Fruit fly (Drosophila melanogaster) ovary, adult (tissue): Measurements from ENCODE around the gene nej.
A peak's percentile ranks its signal among the peaks of the same experiment; 100 is the strongest.

ENCODE experiments used
- CG17801 ChIP-seq: fragments of 200-800 bp; optimal IDR thresholded peaks from 2 replicates; lab custom pipeline; 2019; ENCODE audit warnings: missing biosample characterization, mild to moderate bottlenecking, missing genetic modification characterization, moderate library complexity; ENCODE audit not compliant: partially characterized antibody

nej gene

DNA sequence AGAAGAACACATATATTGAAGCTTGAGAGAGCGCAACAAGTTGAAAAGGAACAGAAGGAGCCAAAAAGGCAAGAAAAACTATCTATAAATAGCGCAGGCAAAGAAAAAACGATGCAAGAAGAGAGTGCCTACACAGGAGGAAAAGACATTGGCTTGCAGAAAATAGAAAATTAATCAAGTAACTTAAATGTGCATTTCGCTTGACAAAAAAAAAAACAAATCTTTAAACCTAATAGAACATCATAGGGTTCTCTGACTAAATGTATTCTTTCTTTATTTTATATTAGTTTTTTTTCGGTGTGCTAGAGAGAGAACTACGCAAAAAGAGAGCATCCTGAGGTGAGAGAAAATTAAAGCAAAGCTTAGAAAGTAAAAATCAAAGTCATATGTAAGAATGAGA lies 36.8 kb downstream of the nej start:
- peak; percentile 76 for TF ChIP-seq CG17801 (GFP tag; lab: Kevin White, UChicago)

DNA sequence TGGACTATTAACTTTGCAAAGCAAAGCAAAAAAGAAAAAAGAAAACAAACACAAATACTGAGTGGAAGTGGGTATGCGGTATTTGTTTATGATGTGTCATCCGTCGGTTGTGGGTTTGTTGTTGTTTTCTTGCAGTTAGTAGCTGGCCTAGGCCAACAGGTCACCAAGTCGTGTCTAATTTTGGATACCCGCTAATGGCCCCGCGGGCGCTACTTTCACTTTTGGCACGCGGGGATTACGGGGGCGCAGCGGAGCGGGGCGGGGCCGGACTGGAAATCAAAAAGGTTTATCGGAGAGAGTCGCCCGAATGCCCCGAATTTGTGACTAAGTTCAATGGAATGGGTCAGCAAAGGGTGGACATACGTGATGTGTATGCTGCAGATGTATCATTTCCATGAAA lies 39.8 kb downstream of the nej start:
- TF ChIP-seq CG17801 (GFP tag; lab: Kevin White, UChicago): no peak

DNA sequence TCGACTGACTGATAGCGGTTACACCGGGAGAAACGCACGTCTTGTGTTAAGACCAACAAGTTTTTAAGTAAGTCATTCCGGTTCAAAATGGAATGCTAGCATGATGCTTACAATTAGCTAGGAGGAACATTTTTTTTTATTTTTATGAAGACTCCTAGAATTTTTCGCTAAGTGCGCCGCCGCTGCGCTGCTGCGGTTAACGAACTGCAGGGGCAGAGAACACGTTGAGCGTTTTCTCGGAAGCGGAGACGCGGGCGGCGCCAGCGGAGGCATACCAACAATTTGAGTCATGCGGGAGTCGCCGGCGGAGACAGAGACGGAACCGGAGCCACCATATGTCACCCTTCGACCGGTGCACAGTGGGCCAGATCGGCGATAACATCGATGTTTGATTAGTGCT lies 40.8 kb downstream of the nej start:
- peak; percentile 98 for TF ChIP-seq CG17801 (GFP tag; lab: Kevin White, UChicago)

DNA sequence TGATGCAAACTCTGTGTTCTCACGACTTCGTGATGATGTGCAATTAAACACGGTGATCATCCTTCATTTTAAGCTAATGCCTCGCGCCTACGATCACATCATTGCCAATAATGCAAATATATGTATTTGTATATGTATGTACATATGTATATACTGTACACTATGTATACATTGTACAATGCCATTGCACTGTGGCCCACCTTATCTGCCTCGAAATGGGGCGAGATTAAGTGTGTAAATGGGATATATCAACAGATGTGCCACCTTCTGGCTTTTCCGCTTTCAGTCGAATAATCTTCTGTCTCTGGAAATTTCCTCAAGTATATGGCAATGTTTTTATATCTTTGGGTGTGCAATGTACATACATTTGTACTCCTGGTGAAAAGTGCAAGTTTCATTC lies 42.0 kb downstream of the nej start:
- no peak for TF ChIP-seq CG17801 (GFP tag; lab: Kevin White, UChicago)

DNA sequence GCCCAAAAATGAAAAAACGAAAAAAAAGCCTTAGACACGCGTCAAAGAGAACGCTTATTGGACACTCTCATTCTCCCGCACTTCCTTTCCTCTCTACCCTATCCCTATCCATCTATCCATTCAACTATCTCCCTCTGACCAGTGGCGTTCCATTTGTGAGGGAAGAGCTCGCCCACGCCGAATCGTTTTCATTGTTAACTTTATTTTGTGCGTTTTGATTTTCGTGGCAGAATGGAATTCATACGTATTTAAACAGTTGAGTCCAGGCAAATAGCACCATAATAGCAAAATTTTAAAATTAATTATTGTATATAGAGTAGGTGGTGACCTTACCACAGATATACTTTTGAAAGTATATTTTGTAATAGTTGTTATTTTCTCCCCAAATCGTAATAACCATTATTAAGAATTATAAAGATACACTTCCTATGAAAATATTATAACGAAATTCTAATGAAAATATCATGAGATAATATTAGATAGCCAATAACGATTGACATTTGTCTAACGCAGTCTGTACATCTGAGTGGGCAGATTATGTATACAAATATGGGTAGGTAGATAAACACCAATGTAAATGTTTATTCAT lies 45.6 kb downstream of the nej start:
- no peak for TF ChIP-seq CG17801 (GFP tag; lab: Kevin White, UChicago)

- TF ChIP-seq CG17801 (GFP tag; lab: Kevin White, UChicago): peak; percentile 99
Measured at dm6 chrX:9640690-9641149, 46.1 kb downstream of the nej start.

dm6 chrX:9638927-9639420 lies 47.9 kb downstream of the nej start:
- no peak for TF ChIP-seq CG17801 (GFP tag; lab: Kevin White, UChicago)

- no peak for TF ChIP-seq CG17801 (GFP tag; lab: Kevin White, UChicago)
Measured at dm6 chrX:9636835-9637234, 50.0 kb downstream of the nej start.

DNA sequence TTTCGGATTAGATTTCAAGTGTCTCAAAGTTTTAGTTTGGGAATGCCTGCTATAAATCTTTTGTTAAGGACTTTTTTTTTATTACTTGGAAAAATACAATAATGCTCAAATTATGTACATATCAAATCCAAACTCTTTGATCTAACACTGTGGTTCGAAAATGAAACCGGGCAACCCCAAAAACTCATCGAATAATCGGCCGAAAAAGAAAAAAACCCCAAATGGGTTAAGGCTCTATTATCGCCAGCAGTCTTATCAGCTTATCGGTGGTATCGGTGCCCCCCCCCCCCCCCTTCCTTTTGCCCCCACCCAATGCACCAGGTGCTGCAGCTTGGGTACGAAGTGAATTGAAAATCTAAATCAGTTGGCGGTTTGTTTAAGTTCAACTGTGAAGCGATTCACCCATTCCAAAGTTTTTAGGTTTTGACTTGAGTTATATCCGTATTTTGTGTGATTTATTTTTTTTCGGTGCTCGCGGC lies 69.2 kb downstream of the nej start:
- TF ChIP-seq CG17801 (GFP tag; lab: Kevin White, UChicago): no peak

dm6 chrX:9615471-9615870 lies 71.4 kb downstream of the nej start:
- peak; percentile 46 for TF ChIP-seq CG17801 (GFP tag; lab: Kevin White, UChicago)
